Worm (Caenorhabditis elegans): ENCODE measurements around the gene algn-14.

algn-14 gene

DNA sequence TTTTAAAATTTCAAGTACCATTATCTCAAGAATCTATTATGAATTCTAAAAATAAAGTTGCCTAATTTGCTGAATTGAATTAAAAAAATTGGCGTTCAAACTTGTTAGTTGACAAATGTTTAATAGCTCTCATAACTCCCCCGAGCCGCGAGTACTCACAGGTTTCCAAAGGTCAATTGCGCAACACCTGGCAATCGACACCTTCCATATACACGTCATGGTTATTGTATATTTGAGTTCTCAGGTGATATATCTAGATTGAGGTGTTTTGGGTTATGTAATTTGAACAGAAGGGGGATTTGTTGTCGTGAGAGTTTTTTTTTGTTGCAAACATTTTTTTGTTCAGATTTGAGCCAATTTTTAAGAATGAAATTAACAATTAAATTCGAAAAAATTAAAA lies 41.4 kb upstream of the algn-14 start (continued):
- TF ChIP-seq zim-3 (tag; optimal IDR thresholded peaks at IDR 0.05) (no peak), T26A5.8 (tag; optimal IDR thresholded peaks at IDR 0.05) (no peak), nfya-1 (tag; optimal IDR thresholded peaks at IDR 0.05; ENCODE audit: borderline replicate concordance, insufficient read depth) (no peak)

DNA sequence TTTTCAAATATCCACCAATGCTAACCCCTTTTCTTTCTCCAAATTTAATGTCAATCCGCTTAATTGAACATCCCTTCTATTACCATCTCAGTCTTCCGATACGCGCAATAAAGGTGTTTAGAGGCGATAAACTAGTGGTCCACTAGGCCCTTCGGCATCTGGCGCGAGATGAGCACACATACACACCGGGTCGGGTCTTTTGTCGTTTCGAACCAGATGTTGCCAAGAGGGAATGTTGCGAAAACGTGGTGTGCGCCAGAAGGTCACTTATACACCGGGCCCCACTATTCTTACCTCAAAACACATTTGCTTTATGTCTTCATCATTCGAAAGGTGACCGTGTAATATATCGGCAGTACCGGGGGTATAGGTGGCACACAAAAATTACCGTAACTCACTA lies 40.8 kb upstream of the algn-14 start:
- TF ChIP-seq dpff-1 (tag; optimal IDR thresholded peaks at IDR 0.05) (no peak), madf-6 (GFP tag; IDR thresholded peaks at IDR 0.05) (no peak), hmg-20 (GFP tag; IDR thresholded peaks at IDR 0.05) (no peak), B0019.2 (GFP tag; conservative IDR thresholded peaks at IDR 0.05) (no peak), nfya-1 (tag; optimal IDR thresholded peaks at IDR 0.05; ENCODE audit: borderline replicate concordance, insufficient read depth) (no peak), repo-1 (tag; optimal IDR thresholded peaks at IDR 0.05) (no peak), mes-4 (tag; optimal IDR thresholded peaks at IDR 0.05) (no peak), Y79H2A.3 (GFP tag; conservative IDR thresholded peaks at IDR 0.05) (no peak), snpc-4 (GFP tag; optimal IDR thresholded peaks at IDR 0.05) (no peak), snpc-4 (tag; optimal IDR thresholded peaks at IDR 0.05) (no peak), F10E7.11 (tag; optimal IDR thresholded peaks at IDR 0.05) (no peak), tlf-1 (GFP tag; optimal IDR thresholded peaks at IDR 0.05) (no peak)

DNA sequence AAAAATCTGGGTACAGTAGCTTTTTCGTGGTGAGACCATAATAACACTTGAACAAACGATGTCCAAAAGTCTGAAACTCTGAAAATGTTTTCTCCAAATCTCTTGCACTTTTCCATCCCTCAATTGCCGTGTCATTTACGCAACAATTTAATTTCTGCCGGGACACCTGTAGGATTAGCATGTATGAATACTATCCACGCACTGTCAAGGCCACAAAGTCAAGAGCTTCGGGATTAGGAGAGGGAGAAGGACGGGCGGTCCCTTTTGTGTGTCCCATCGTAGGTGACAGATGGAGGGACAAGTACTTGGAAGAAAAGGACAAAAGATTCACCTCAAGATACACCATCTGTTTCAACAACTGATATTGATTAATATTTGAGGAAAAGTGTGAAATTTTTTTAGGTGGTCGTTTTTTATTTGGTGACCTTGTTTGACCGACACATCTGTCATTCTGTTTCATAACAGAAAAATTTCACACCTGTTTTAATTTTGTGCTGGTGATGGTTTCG lies 39.8 kb upstream of the algn-14 start:
- no peak for TF ChIP-seq xnd-1 (tag; optimal IDR thresholded peaks at IDR 0.05)
- TF ChIP-seq ceh-40 (GFP tag; IDR thresholded peaks at IDR 0.05) = no peak
- TF ChIP-seq ztf-6 (GFP tag; IDR thresholded peaks at IDR 0.05) = no peak
- no peak for TF ChIP-seq him-1 (tag; optimal IDR thresholded peaks at IDR 0.05)
- no peak for TF ChIP-seq sea-2 (GFP tag; IDR thresholded peaks at IDR 0.05)
- no peak for TF ChIP-seq lag-1 (GFP tag; IDR thresholded peaks at IDR 0.05)
- TF ChIP-seq nhr-120 (GFP tag; IDR thresholded peaks at IDR 0.05) = no peak
- no peak for TF ChIP-seq lin-40 (tag; optimal IDR thresholded peaks at IDR 0.05)
- no peak for TF ChIP-seq ztf-22 (GFP tag; optimal IDR thresholded peaks at IDR 0.05)
- TF ChIP-seq ztf-26 (tag; optimal IDR thresholded peaks at IDR 0.05) = no peak
- no peak for TF ChIP-seq repo-1 (tag; optimal IDR thresholded peaks at IDR 0.05)
- no peak for TF ChIP-seq Y95B8A.8 (GFP tag; IDR thresholded peaks at IDR 0.05)
- TF ChIP-seq F55B11.4 (tag; optimal IDR thresholded peaks at IDR 0.05; ENCODE audit: borderline replicate concordance, insufficient read depth) = no peak
- no peak for TF ChIP-seq atf-7 (tag; optimal IDR thresholded peaks at IDR 0.05)
- TF ChIP-seq T07F8.4 (tag; optimal IDR thresholded peaks at IDR 0.05) = no peak

DNA sequence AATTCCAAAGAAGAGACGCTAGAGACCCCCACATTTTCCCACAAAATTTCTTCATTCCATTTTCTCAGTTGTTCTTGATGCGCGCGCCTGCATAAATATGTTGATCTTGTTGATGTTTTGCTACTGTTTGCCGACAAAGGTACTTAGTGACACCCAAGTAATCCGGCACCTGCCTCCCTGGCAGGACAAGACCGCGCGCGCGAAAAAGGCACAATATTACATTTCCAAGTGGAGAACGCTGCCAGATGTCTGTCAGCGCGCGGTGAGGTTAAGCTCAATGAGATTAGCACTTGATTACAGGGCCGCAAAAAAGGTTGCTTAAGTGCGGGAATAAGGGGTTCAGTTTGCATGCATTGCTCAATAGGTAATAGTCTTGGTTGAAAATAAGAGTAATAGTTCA lies 38.4 kb upstream of the algn-14 start:
- no peak for TF ChIP-seq K12H6.12 (tag; optimal IDR thresholded peaks at IDR 0.05)
- no peak for TF ChIP-seq lir-1 (GFP tag; conservative IDR thresholded peaks at IDR 0.05)
- no peak for TF ChIP-seq snpc-4 (GFP tag; optimal IDR thresholded peaks at IDR 0.05)
- TF ChIP-seq snpc-4 (tag; optimal IDR thresholded peaks at IDR 0.05) = no peak
- TF ChIP-seq die-1 (tag; optimal IDR thresholded peaks at IDR 0.05) = no peak
- no peak for TF ChIP-seq aptf-3 (GFP tag; IDR thresholded peaks at IDR 0.05)
- TF ChIP-seq Y53F4B.3 (GFP tag; IDR thresholded peaks at IDR 0.05) = no peak
- TF ChIP-seq mes-4 (tag; optimal IDR thresholded peaks at IDR 0.05) = no peak
- TF ChIP-seq ztf-25 (GFP tag; IDR thresholded peaks at IDR 0.05) = no peak
- TF ChIP-seq unc-62 (GFP tag; optimal IDR thresholded peaks at IDR 0.05) = no peak
- no peak for TF ChIP-seq Y53G8AR.9 (GFP tag; conservative IDR thresholded peaks at IDR 0.05)
- TF ChIP-seq Y56A3A.18 (GFP tag; IDR thresholded peaks at IDR 0.05) = no peak
- no peak for TF ChIP-seq hrde-1 (tag; optimal IDR thresholded peaks at IDR 0.05; ENCODE audit: borderline replicate concordance)
- no peak for TF ChIP-seq lsy-27 (tag; optimal IDR thresholded peaks at IDR 0.05; ENCODE audit: borderline replicate concordance, insufficient read depth)
- no peak for TF ChIP-seq B0336.3 (GFP tag; IDR thresholded peaks at IDR 0.05)
- no peak for TF ChIP-seq lin-54 (GFP tag; optimal IDR thresholded peaks at IDR 0.05)
- no peak for TF ChIP-seq hsf-1 (GFP tag; IDR thresholded peaks at IDR 0.05)
- TF ChIP-seq tbx-9 (tag; optimal IDR thresholded peaks at IDR 0.05; ENCODE audit: borderline replicate concordance) = no peak
- TF ChIP-seq F22D6.2 (tag; optimal IDR thresholded peaks at IDR 0.05) = no peak
